Fruit fly (Drosophila melanogaster) whole organism, prepupa: ENCODE results near the gene CG33258.

Experiments used
- CG10631 ChIP-seq: fragments of 200-800 bp; sonication (Bioruptor generic); optimal IDR thresholded peaks from 2 replicates; lab custom pipeline; 2016; ENCODE audit warnings: missing biosample characterization, missing genetic modification characterization
- CG10669 ChIP-seq: fragments of 200-800 bp; sonication (Bioruptor generic); optimal IDR thresholded peaks from 3 replicates; lab custom pipeline; 2018; ENCODE audit warnings: missing biosample characterization, mild to moderate bottlenecking, missing genetic modification characterization, moderate library complexity
- CG11294 ChIP-seq: fragments of 200-800 bp; sonication (Bioruptor generic); IDR thresholded peaks from 2 replicates; pipeline ENCODE4 v1.3.6; 2022; ENCODE audit warnings: missing biosample characterization, missing genetic modification characterization
- CG11762 ChIP-seq: fragments of 200-800 bp; sonication (Bioruptor generic); optimal IDR thresholded peaks from 3 replicates; lab custom pipeline; 2016; ENCODE audit warnings: missing biosample characterization, missing genetic modification characterization; ENCODE audit not compliant: insufficient read depth
- CG15336 ChIP-seq: fragments of 200-800 bp; sonication (Bioruptor generic); IDR thresholded peaks from 2 replicates; pipeline ENCODE4 v1.3.6; 2022; ENCODE audit warnings: missing biosample characterization, missing genetic modification characterization
- CG1621 ChIP-seq: fragments of 200-800 bp; sonication (Bioruptor generic); optimal IDR thresholded peaks from 3 replicates; lab custom pipeline; 2018; ENCODE audit warnings: missing biosample characterization, mild to moderate bottlenecking, missing genetic modification characterization
- CG16779 ChIP-seq: fragments of 200-800 bp; sonication (Bioruptor generic); optimal IDR thresholded peaks from 3 replicates; lab custom pipeline; 2017; ENCODE audit warnings: missing biosample characterization, mild to moderate bottlenecking, missing genetic modification characterization
- CG3032 ChIP-seq: fragments of 200-800 bp; optimal IDR thresholded peaks from 2 replicates; lab custom pipeline; 2019; ENCODE audit warnings: missing biosample characterization, mild to moderate bottlenecking, missing genetic modification characterization, moderate library complexity
- CG32006 ChIP-seq: fragments of 200-800 bp; sonication (Bioruptor generic); optimal IDR thresholded peaks from 3 replicates; lab custom pipeline; 2017; ENCODE audit warnings: missing biosample characterization, mild to moderate bottlenecking, missing genetic modification characterization
- CG34406 ChIP-seq: fragments of 200-800 bp; sonication (Bioruptor generic); optimal IDR thresholded peaks from 3 replicates; lab custom pipeline; 2016; ENCODE audit warnings: missing biosample characterization, missing genetic modification characterization
- CG3919 ChIP-seq: fragments of 200-800 bp; sonication (Bioruptor generic); optimal IDR thresholded peaks from 3 replicates; lab custom pipeline; 2016; ENCODE audit warnings: missing biosample characterization, missing genetic modification characterization
- CG4318 ChIP-seq: fragments of 200-800 bp; sonication (Bioruptor generic); optimal IDR thresholded peaks from 3 replicates; lab custom pipeline; 2017; ENCODE audit warnings: missing biosample characterization, mild to moderate bottlenecking, missing genetic modification characterization
- CG6163 ChIP-seq: fragments of 200-800 bp; sonication (Bioruptor generic); IDR thresholded peaks from 3 replicates; pipeline ENCODE4 v1.3.6; 2022; ENCODE audit warnings: missing biosample characterization, missing genetic modification characterization
- CG6792 ChIP-seq: fragments of 200-800 bp; sonication (Bioruptor generic); optimal IDR thresholded peaks from 3 replicates; lab custom pipeline; 2016; ENCODE audit warnings: missing biosample characterization, missing genetic modification characterization
- CG6808 ChIP-seq: fragments of 200-800 bp; sonication (Bioruptor generic); optimal IDR thresholded peaks from 3 replicates; lab custom pipeline; 2017; ENCODE audit warnings: missing biosample characterization, missing genetic modification characterization, mild to moderate bottlenecking, moderate library complexity, missing genetic modification reagents
- CG6854 ChIP-seq: fragments of 200-800 bp; sonication (Bioruptor generic); optimal IDR thresholded peaks from 2 replicates; lab custom pipeline; 2017; ENCODE audit warnings: missing biosample characterization, mild to moderate bottlenecking, missing genetic modification characterization
- CG8119 ChIP-seq: fragments of 200-800 bp; sonication (Bioruptor generic); IDR thresholded peaks from 3 replicates; pipeline ENCODE4 v1.3.6; 2022; ENCODE audit warnings: missing biosample characterization, missing genetic modification characterization
- CG8319 ChIP-seq: fragments of 200-800 bp; sonication (Bioruptor generic); optimal IDR thresholded peaks from 3 replicates; lab custom pipeline; 2016; ENCODE audit warnings: missing biosample characterization, missing genetic modification characterization
- CG8632 ChIP-seq: fragments of 200-800 bp; sonication (Bioruptor generic); optimal IDR thresholded peaks from 3 replicates; lab custom pipeline; 2016; ENCODE audit warnings: missing biosample characterization, missing genetic modification characterization
- CG9139 ChIP-seq: fragments of 200-800 bp; sonication (Bioruptor generic); optimal IDR thresholded peaks from 3 replicates; lab custom pipeline; 2017; ENCODE audit warnings: missing biosample characterization, mild to moderate bottlenecking, missing genetic modification characterization
- Eip75B ChIP-seq: fragments of 200-800 bp; sonication (Bioruptor generic); optimal IDR thresholded peaks from 3 replicates; lab custom pipeline; 2016; ENCODE audit warnings: missing biosample characterization, missing genetic modification characterization
- Eip78C ChIP-seq: fragments of 200-800 bp; sonication (Bioruptor generic); peaks from one replicate; lab custom pipeline; 2016; ENCODE audit warnings: missing biosample characterization, missing genetic modification characterization
- Eip93F ChIP-seq: fragments of 200-800 bp; sonication (Bioruptor generic); optimal IDR thresholded peaks from 2 replicates; lab custom pipeline; 2016; ENCODE audit warnings: missing biosample characterization, mild to moderate bottlenecking, missing genetic modification characterization
- Ets21C ChIP-seq: fragments of 200-800 bp; sonication (Bioruptor generic); optimal IDR thresholded peaks from 3 replicates; lab custom pipeline; 2016; ENCODE audit warnings: missing biosample characterization, missing genetic modification characterization
- Ets96B ChIP-seq: fragments of 200-800 bp; optimal IDR thresholded peaks from 2 replicates; lab custom pipeline; 2019; ENCODE audit warnings: missing biosample characterization, mild to moderate bottlenecking, missing genetic modification characterization, moderate library complexity
- Gug ChIP-seq: fragments of 200-800 bp; sonication (Bioruptor generic); IDR thresholded peaks from 2 replicates; pipeline ENCODE4 v1.3.6; 2022; ENCODE audit warnings: missing biosample characterization, missing genetic modification characterization
- Hr4 ChIP-seq: fragments of 200-800 bp; sonication (Bioruptor generic); optimal IDR thresholded peaks from 3 replicates; lab custom pipeline; 2016; ENCODE audit warnings: missing biosample characterization, missing genetic modification characterization
- Lpt ChIP-seq: fragments of 200-800 bp; sonication (Bioruptor generic); optimal IDR thresholded peaks from 3 replicates; lab custom pipeline; 2016; ENCODE audit warnings: missing biosample characterization, missing genetic modification characterization
- OdsH ChIP-seq: fragments of 200-800 bp; sonication (Bioruptor generic); optimal IDR thresholded peaks from 3 replicates; lab custom pipeline; 2016; ENCODE audit warnings: missing biosample characterization, missing genetic modification characterization
- Sox102F ChIP-seq: fragments of 200-800 bp; sonication (Bioruptor generic); optimal IDR thresholded peaks from 2 replicates; lab custom pipeline; 2016; ENCODE audit warnings: missing biosample characterization, mild to moderate bottlenecking, missing genetic modification characterization
- Sox14 ChIP-seq: fragments of 200-800 bp; sonication (Bioruptor generic); optimal IDR thresholded peaks from 3 replicates; lab custom pipeline; 2016; ENCODE audit warnings: missing biosample characterization, missing genetic modification characterization
- Sox15 ChIP-seq: fragments of 200-800 bp; sonication (Bioruptor generic); optimal IDR thresholded peaks from 3 replicates; lab custom pipeline; 2016; ENCODE audit warnings: missing biosample characterization, missing genetic modification characterization
- achi ChIP-seq: fragments of 200-800 bp; sonication (Bioruptor generic); optimal IDR thresholded peaks from 3 replicates; lab custom pipeline; 2016; ENCODE audit warnings: missing biosample characterization, missing genetic modification characterization
- cyc ChIP-seq: fragments of 200-800 bp; sonication (Bioruptor generic); optimal IDR thresholded peaks from 3 replicates; lab custom pipeline; 2016; ENCODE audit warnings: missing biosample characterization, missing genetic modification characterization
- dac ChIP-seq: fragments of 200-800 bp; sonication (Bioruptor generic); optimal IDR thresholded peaks from 2 replicates; lab custom pipeline; 2017; ENCODE audit warnings: missing biosample characterization, mild to moderate bottlenecking, missing genetic modification characterization
- dsx ChIP-seq: fragments of 200-800 bp; optimal IDR thresholded peaks from 3 replicates; lab custom pipeline; 2019; ENCODE audit warnings: missing biosample characterization, mild to moderate bottlenecking, missing genetic modification characterization, moderate library complexity; ENCODE audit not compliant: poor library complexity, severe bottlenecking
- eg ChIP-seq: fragments of 200-800 bp; sonication (Bioruptor generic); IDR thresholded peaks from 3 replicates; pipeline ENCODE4 v1.3.6; 2022; ENCODE audit warnings: missing biosample characterization, missing genetic modification characterization
- esn ChIP-seq: fragments of 200-800 bp; sonication (Bioruptor generic); optimal IDR thresholded peaks from 2 replicates; lab custom pipeline; 2016; ENCODE audit warnings: missing biosample characterization, mild to moderate bottlenecking, missing genetic modification characterization, moderate library complexity
- fkh ChIP-seq: fragments of 200-800 bp; sonication (Bioruptor generic); optimal IDR thresholded peaks from 3 replicates; lab custom pipeline; 2017; ENCODE audit warnings: missing biosample characterization, mild to moderate bottlenecking, missing genetic modification characterization, moderate library complexity
- lz ChIP-seq: fragments of 200-800 bp; sonication (Bioruptor generic); optimal IDR thresholded peaks from 3 replicates; lab custom pipeline; 2016; ENCODE audit warnings: missing biosample characterization, missing genetic modification characterization
- net ChIP-seq: fragments of 200-800 bp; sonication (Bioruptor generic); optimal IDR thresholded peaks from 3 replicates; lab custom pipeline; 2016; ENCODE audit warnings: missing biosample characterization, missing genetic modification characterization
- spab ChIP-seq: fragments of 200-800 bp; sonication (Bioruptor generic); optimal IDR thresholded peaks from 2 replicates; lab custom pipeline; 2017; ENCODE audit warnings: missing biosample characterization, mild to moderate bottlenecking, missing genetic modification characterization, missing genetic modification reagents
- ss ChIP-seq, 2 experiments: fragments of 200-800 bp; sonication (Bioruptor generic); optimal IDR thresholded peaks; 2 replicates in 1 of 2; 3 replicates in 1 of 2; lab custom pipeline; 2017 to 2018; ENCODE audit warnings: mild to moderate bottlenecking in 2 of 2, missing biosample characterization in 2 of 2, missing genetic modification characterization in 2 of 2, moderate library complexity in 1 of 2
- vri ChIP-seq: fragments of 200-800 bp; sonication (Bioruptor generic); optimal IDR thresholded peaks from 3 replicates; lab custom pipeline; 2016; ENCODE audit warnings: missing biosample characterization, mild to moderate bottlenecking, missing genetic modification characterization

CG33258 gene

DNA sequence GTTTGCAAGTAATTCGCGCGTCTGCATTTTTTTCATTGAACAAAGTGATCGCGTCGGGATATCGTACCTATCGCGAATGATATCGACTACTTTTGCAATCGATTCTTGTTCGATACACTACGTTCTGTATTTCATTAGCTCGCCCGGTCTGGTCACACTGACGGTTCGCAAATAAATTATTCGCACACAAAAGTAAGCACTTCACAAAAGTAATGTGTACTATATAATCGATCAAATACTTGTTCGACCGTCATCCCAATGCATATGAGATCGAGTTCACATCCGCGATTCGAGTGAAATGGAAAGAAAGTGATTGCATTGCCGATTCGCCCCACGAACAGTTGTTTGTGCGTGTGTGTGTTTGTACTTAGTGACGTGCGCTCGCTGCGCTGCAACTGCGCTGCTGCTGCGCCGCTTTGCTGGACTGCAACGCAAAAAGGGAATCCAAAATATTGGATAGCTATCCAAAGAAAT is 8.0 kb downstream of the CG33258 start, which contains the start of the genes CG5235 and ClC-c:
TSS of gene CG5235 (minus strand) at position 63 of the 474 bp plus-strand sequence.
TSS of gene ClC-c (plus strand) at position 125 of the 474 bp plus-strand sequence.
- peak; percentile 34 for TF ChIP-seq Sox14 (GFP tag; lab: Kevin White, UChicago)
- no peak for TF ChIP-seq Hr4 (GFP tag; lab: Kevin White, UChicago)
- TF ChIP-seq fkh (GFP tag; lab: Kevin White, UChicago), result peak; percentile 69
- TF ChIP-seq dsx (GFP tag; lab: Kevin White, UChicago), result no peak
- peak; percentile 5 for TF ChIP-seq esn
- peak; percentile 53 for TF ChIP-seq CG6854 (GFP tag; lab: Kevin White, UChicago)
- TF ChIP-seq, all 60 proteins: peak for 4

DNA sequence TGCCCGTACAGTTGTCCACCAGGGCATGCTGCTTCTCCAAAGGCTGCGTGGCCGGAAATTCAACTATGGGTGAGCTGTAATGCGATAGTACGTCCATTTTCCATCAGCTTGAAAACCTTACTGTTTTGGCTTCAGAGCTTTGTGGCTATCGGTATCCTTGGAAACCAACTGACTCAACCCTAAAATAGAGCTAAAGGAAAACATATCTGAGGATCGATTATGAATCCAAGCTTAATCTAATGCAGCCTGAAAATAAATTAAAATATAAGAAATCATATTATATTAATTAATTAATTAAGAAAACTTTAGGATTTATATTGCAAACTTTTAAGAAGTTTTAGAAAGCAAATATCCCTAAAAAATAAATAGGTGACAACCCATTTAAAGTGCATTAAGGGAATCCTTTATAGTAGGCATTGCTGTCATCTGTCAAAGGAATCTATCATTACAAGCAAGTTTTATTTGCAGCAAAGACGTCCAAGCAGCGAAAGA is 15.1 kb downstream of the CG33258 start, which contains the start of the genes CG13074 and ATPsynbetaL:
TSS of gene CG13074 (minus strand) at position 101 of the 492 bp plus-strand sequence.
TSS of gene ATPsynbetaL (plus strand) at position 442 of the 492 bp plus-strand sequence.
- TF ChIP-seq Eip75B (GFP tag; lab: Kevin White, UChicago), result no peak
- no peak for TF ChIP-seq eg (GFP tag; lab: Robert Waterston, UW)
- TF ChIP-seq, all 60 proteins: peak for 0

DNA sequence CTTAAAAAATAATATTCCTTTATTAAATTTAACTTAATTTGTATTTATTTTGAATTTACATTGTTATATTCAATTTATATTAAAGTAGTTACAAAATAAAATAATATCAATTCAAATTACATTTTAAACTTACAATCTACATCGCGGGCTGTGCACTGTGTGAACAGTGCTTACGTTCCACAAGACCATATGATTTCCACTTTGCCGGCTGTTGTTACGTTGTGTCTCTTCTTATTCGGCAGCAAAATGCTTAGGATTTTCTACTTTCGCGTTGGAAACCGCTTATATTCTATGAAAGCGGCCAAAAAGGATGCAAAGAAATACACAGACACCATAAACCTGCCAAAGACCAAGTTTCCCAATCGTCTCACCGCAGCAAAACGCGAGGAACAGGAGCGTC is 17.7 kb downstream of the CG33258 start, which contains the start of gene IleRS-m:
TSS of gene IleRS-m (plus strand) at position 222 of the 400 bp plus-strand sequence.
- no peak for TF ChIP-seq spab
- TF ChIP-seq dac, result no peak
- no peak for TF ChIP-seq CG4318 (GFP tag; lab: Kevin White, UChicago)
- TF ChIP-seq achi (GFP tag; lab: Kevin White, UChicago), result no peak
- no peak for TF ChIP-seq net (GFP tag; lab: Kevin White, UChicago)
- TF ChIP-seq vri (GFP tag; lab: Kevin White, UChicago), result no peak
- TF ChIP-seq CG11294 (GFP tag; lab: Robert Waterston, UW), result no peak
- no peak for TF ChIP-seq CG6792
- TF ChIP-seq CG6808, result no peak
- TF ChIP-seq CG6163 (GFP tag; lab: Robert Waterston, UW), result no peak
- no peak for TF ChIP-seq cyc (GFP tag; lab: Kevin White, UChicago)
- no peak for TF ChIP-seq CG9139 (GFP tag; lab: Kevin White, UChicago)
- no peak for TF ChIP-seq CG16779 (tag; lab: Kevin White, UChicago)
- TF ChIP-seq CG3032 (tag; lab: Kevin White, UChicago), result no peak
- no peak for TF ChIP-seq CG8119
- no peak for TF ChIP-seq CG6854 (GFP tag; lab: Kevin White, UChicago)

DNA sequence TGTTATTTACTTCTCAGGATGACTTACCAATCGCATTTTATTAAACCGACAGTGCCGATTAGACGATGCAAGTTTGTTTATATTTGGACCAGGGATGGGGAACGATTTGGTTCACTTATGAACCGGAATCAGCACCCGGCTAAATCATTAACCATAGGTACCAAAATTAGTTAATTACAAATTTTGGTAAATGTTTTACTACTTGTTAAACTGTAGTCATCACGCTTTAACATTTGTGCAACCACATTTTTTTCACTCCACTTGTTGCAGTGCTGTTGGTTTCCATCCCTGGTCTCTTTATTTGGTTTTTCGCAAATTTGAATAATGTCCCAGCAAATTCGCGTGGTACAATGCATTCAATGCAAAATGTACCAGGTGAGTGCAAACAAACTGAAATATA is 23.2 kb downstream of the CG33258 start, which contains the start of the genes IntS9 and CG43295:
TSS of gene IntS9 (minus strand) at position 100 of the 400 bp plus-strand sequence.
TSS of gene CG43295 (plus strand) at position 325 of the 400 bp plus-strand sequence.
- TF ChIP-seq CG11294 (GFP tag; lab: Robert Waterston, UW) (peak; percentile 64), Sox15 (GFP tag; lab: Kevin White, UChicago) (peak; percentile 76), Eip78C (GFP tag; lab: Kevin White, UChicago) (no peak), CG3919 (GFP tag; lab: Kevin White, UChicago) (no peak), Lpt (GFP tag; lab: Kevin White, UChicago) (no peak), CG1621 (tag; lab: Kevin White, UChicago) (no peak), lz (GFP tag; lab: Kevin White, UChicago) (peak; percentile 90), Sox14 (GFP tag; lab: Kevin White, UChicago) (peak; percentile 97), CG32006 (no peak), CG34406 (GFP tag; lab: Kevin White, UChicago) (no peak), dsx (GFP tag; lab: Kevin White, UChicago) (no peak), spab (no peak), CG10631 (GFP tag; lab: Kevin White, UChicago) (peak; percentile 87), CG11762 (GFP tag; lab: Kevin White, UChicago) (peak; percentile 84), CG8319 (GFP tag; lab: Kevin White, UChicago) (peak; percentile 83), Ets96B (peak; percentile 79), CG15336 (GFP tag; lab: Robert Waterston, UW) (peak; percentile 80), Eip93F (GFP tag; lab: Kevin White, UChicago) (peak; percentile 30), CG6163 (GFP tag; lab: Robert Waterston, UW) (peak; percentile 91), ss (GFP tag; optimal IDR thresholded peaks at IDR 0.05; lab: Kevin White, UChicago) (no peak), CG8632 (peak; percentile 75), CG6792 (peak; percentile 85), Hr4 (GFP tag; lab: Kevin White, UChicago) (no peak), eg (GFP tag; lab: Robert Waterston, UW) (peak; percentile 87), CG10669 (no peak), Ets21C (GFP tag; lab: Kevin White, UChicago) (peak; percentile 88), Sox102F (GFP tag; lab: Kevin White, UChicago) (no peak), Gug (GFP tag; lab: Robert Waterston, UW) (peak; percentile 70), OdsH (GFP tag; lab: Kevin White, UChicago) (no peak)
